ENCODE assay signal across 2 fruit fly cellular contexts in genomic region chrX:9029900-9030373, dm6.
TF ChIP-seq lines count a peak whose summit lies in the region.

TSS of gene Nost (plus strand) at chrX:9030205.

TF ChIP-seq in whole organism, embryonic, 481 proteins besides CTCF, POLR2A, EP300 and RAD21 (continued from another document):
- TF ChIP-seq hkb (optimal IDR thresholded peaks at IDR 0.05; lab: Kevin White, UChicago) (no peak), hkb (GFP tag; IDR thresholded peaks at IDR 0.05; lab: Robert Waterston, UW) (0 out of 2 replicates have a peak, but pooled peaks have one; percentile 29), chinmo (GFP tag; IDR thresholded peaks at IDR 0.05; lab: Robert Waterston, UW; ENCODE audit: partially characterized antibody) (peak; percentile 95; the same call in 3 of the 4 replicates), Deaf1 (tag; optimal IDR thresholded peaks at IDR 0.05; lab: Kevin White, UChicago) (peak; percentile 9), Drgx (GFP tag; IDR thresholded peaks at IDR 0.05; lab: Robert Waterston, UW) (peak; percentile 44), CG13287 (GFP tag; IDR thresholded peaks at IDR 0.05; lab: Robert Waterston, UW; ENCODE audit: partially characterized antibody) (peak; percentile 27; the same call in 1 of the 2 replicates), al (GFP tag; IDR thresholded peaks at IDR 0.05; lab: Robert Waterston, UW) (no peak), dpn (GFP tag; optimal IDR thresholded peaks at IDR 0.05; lab: Kevin White, UChicago) (no peak), Max (GFP tag; optimal IDR thresholded peaks at IDR 0.05; lab: Kevin White, UChicago) (no peak), sisA (GFP tag; IDR thresholded peaks at IDR 0.05; lab: Robert Waterston, UW) (no peak), row (GFP tag; IDR thresholded peaks at IDR 0.05; lab: Robert Waterston, UW) (peak; percentile 52; the same call in 1 of the 3 replicates), ci (GFP tag; IDR thresholded peaks at IDR 0.05; lab: Robert Waterston, UW) (peak; percentile 56; the same call in 1 of the 3 replicates), CG4707 (GFP tag; optimal IDR thresholded peaks at IDR 0.05; lab: Kevin White, UChicago) (peak; percentile 68), CG34224 (GFP tag; IDR thresholded peaks at IDR 0.05; lab: Robert Waterston, UW; ENCODE audit: partially characterized antibody) (peak; percentile 37; the same call in 2 of the 3 replicates)

TF ChIP-seq in whole organism, prepupa, 60 proteins besides CTCF, POLR2A, EP300 and RAD21 (continued from another document):
- TF ChIP-seq CG10631 (GFP tag; optimal IDR thresholded peaks at IDR 0.05; lab: Kevin White, UChicago) (no peak), CG4318 (GFP tag; optimal IDR thresholded peaks at IDR 0.05; lab: Kevin White, UChicago) (no peak), acj6 (GFP tag; optimal IDR thresholded peaks at IDR 0.05; lab: Kevin White, UChicago) (no peak), fd85E (GFP tag; optimal IDR thresholded peaks at IDR 0.05; lab: Kevin White, UChicago) (no peak), cyc (GFP tag; optimal IDR thresholded peaks at IDR 0.05; lab: Kevin White, UChicago) (no peak), CG32006 (GFP tag; optimal IDR thresholded peaks at IDR 0.05; lab: Kevin White, UChicago) (no peak), fkh (GFP tag; optimal IDR thresholded peaks at IDR 0.05; lab: Kevin White, UChicago) (no peak), CG6276 (GFP tag; optimal IDR thresholded peaks at IDR 0.05; lab: Kevin White, UChicago) (peak; percentile 5), CG3032 (tag; optimal IDR thresholded peaks at IDR 0.05; lab: Kevin White, UChicago) (no peak), Sox14 (GFP tag; optimal IDR thresholded peaks at IDR 0.05; lab: Kevin White, UChicago) (no peak), CG11902 (GFP tag; optimal IDR thresholded peaks at IDR 0.05; lab: Kevin White, UChicago) (no peak), fd59A (GFP tag; optimal IDR thresholded peaks at IDR 0.05; lab: Kevin White, UChicago) (no peak), Smox (GFP tag; optimal IDR thresholded peaks at IDR 0.05; lab: Kevin White, UChicago) (no peak), CG6163 (GFP tag; IDR thresholded peaks at IDR 0.05; lab: Robert Waterston, UW) (peak; percentile 64; the same call in 2 of the 3 replicates), Ets21C (GFP tag; optimal IDR thresholded peaks at IDR 0.05; lab: Kevin White, UChicago) (no peak), CG6854 (GFP tag; optimal IDR thresholded peaks at IDR 0.05; lab: Kevin White, UChicago) (peak; percentile 96), lz (GFP tag; optimal IDR thresholded peaks at IDR 0.05; lab: Kevin White, UChicago) (no peak), Met (GFP tag; optimal IDR thresholded peaks at IDR 0.05; lab: Kevin White, UChicago) (no peak), svp (GFP tag; lab: Kevin White, UChicago) (peak; percentile 92)
